Worm (Caenorhabditis elegans) whole organism, early embryonic: ENCODE results near the gene T24A6.16.

ENCODE experiments used
- B0310.2 ChIP-seq: sonication (generic microtip); optimal IDR thresholded peaks from 2 replicates; lab custom pipeline; 2016; ENCODE audit warnings: mild to moderate bottlenecking, missing genetic modification characterization, missing compliant biosample characterization
- F13C5.2 ChIP-seq: sonication (generic microtip); optimal IDR thresholded peaks from 2 replicates; lab custom pipeline; 2017; ENCODE audit warnings: mild to moderate bottlenecking, missing genetic modification characterization, inconsistent platforms, missing compliant biosample characterization
- aly-1 ChIP-seq: sonication (generic microtip); optimal IDR thresholded peaks from 2 replicates; lab custom pipeline; 2016; ENCODE audit warnings: missing genetic modification characterization, missing compliant biosample characterization
- ama-1 ChIP-seq: fragments of 150-350 bp; optimal IDR thresholded peaks from 2 replicates; lab custom pipeline; 2014
- ceh-13 ChIP-seq: fragments of 200-800 bp; sonication (Bioruptor generic); optimal IDR thresholded peaks from 2 replicates; lab custom pipeline; 2018; ENCODE audit warnings: mild to moderate bottlenecking, missing genetic modification characterization, missing compliant biosample characterization
- ceh-36 ChIP-seq: sonication (generic microtip); optimal IDR thresholded peaks from 2 replicates; lab custom pipeline; 2016; ENCODE audit warnings: missing genetic modification characterization, inconsistent platforms, missing compliant biosample characterization
- ets-7 ChIP-seq: sonication (generic microtip); optimal IDR thresholded peaks from 2 replicates; lab custom pipeline; 2016; ENCODE audit warnings: missing genotype, missing genetic modification characterization, missing compliant biosample characterization
- flt-1 ChIP-seq: fragments of 200-800 bp; sonication (Bioruptor generic); IDR thresholded peaks from 2 replicates; pipeline ENCODE4 v1.3.6; 2022; ENCODE audit warnings: missing genetic modification characterization, missing compliant biosample characterization
- hmbx-1 ChIP-seq: sonication (generic microtip); optimal IDR thresholded peaks from 2 replicates; lab custom pipeline; 2016; ENCODE audit warnings: mild to moderate bottlenecking, missing genetic modification characterization, missing compliant biosample characterization
- hmg-4 ChIP-seq: fragments of 200-800 bp; sonication (Bioruptor generic); optimal IDR thresholded peaks from 2 replicates; lab custom pipeline; 2018; ENCODE audit warnings: mild to moderate bottlenecking, missing genetic modification characterization, missing compliant biosample characterization
- hnd-1 ChIP-seq: sonication (generic microtip); optimal IDR thresholded peaks from 2 replicates; lab custom pipeline; 2016; ENCODE audit warnings: missing genetic modification characterization, missing compliant biosample characterization
- pes-1 ChIP-seq: fragments of 200-800 bp; sonication (Bioruptor generic); IDR thresholded peaks from 2 replicates; pipeline ENCODE4 v1.3.6; 2022; ENCODE audit warnings: missing genetic modification reagents, missing genetic modification characterization, missing compliant biosample characterization
- scrt-1 ChIP-seq: fragments of 200-800 bp; sonication (Bioruptor generic); IDR thresholded peaks from 2 replicates; pipeline ENCODE4 v1.3.6; 2022; ENCODE audit warnings: missing genetic modification characterization, missing compliant biosample characterization
- sea-1 ChIP-seq: fragments of 200-800 bp; sonication (Bioruptor generic); conservative IDR thresholded peaks from 2 replicates; pipeline ENCODE4 v1.3.6; 2022; ENCODE audit warnings: missing genetic modification characterization, missing compliant biosample characterization
- tbx-11 ChIP-seq: fragments of 200-800 bp; sonication (Bioruptor generic); IDR thresholded peaks from 2 replicates; pipeline ENCODE4 v1.3.6; 2022; ENCODE audit warnings: missing genetic modification characterization, missing compliant biosample characterization
- tbx-37 ChIP-seq: fragments of 200-800 bp; sonication (Bioruptor generic); conservative IDR thresholded peaks from 2 replicates; pipeline ENCODE4 v1.3.6; 2022; ENCODE audit warnings: missing genetic modification reagents, missing genetic modification characterization, missing compliant biosample characterization
- tra-4 ChIP-seq: sonication (generic microtip); optimal IDR thresholded peaks from 2 replicates; lab custom pipeline; 2017; ENCODE audit warnings: missing genetic modification characterization, missing compliant biosample characterization

The T24A6.16 gene

ce11 chrV:3538307-3538706 is 24.4 kb downstream of the T24A6.16 start, which contains the start of gene nhr-93:
Gene nhr-93 (minus strand): TSS chrV:3538407.
- TF ChIP-seq ceh-13 (GFP tag; lab: Kevin White, UChicago) (no peak), ama-1 (lab: Kevin White, UChicago) (no peak), sea-1 (GFP tag; lab: Robert Waterston, UW) (no peak), ets-7 (tag; lab: Kevin White, UChicago) (no peak), aly-1 (no peak), hnd-1 (tag; lab: Kevin White, UChicago) (no peak), ceh-36 (no peak), scrt-1 (no peak), tbx-37 (no peak), hmbx-1 (tag; lab: Kevin White, UChicago) (no peak), pes-1 (GFP tag; lab: Robert Waterston, UW) (no peak), tbx-11 (no peak), B0310.2 (tag; lab: Kevin White, UChicago) (no peak), tra-4 (tag; lab: Kevin White, UChicago) (no peak), hmg-4 (GFP tag; lab: Kevin White, UChicago) (no peak), F13C5.2 (tag; lab: Kevin White, UChicago) (no peak)

ce11 chrV:3535260-3535659 is 27.5 kb downstream of the T24A6.16 start, which contains the start of gene nhr-221:
Gene nhr-221 (minus strand): TSS chrV:3535360.
- no peak for TF ChIP-seq hmbx-1 (tag; lab: Kevin White, UChicago)

DNA sequence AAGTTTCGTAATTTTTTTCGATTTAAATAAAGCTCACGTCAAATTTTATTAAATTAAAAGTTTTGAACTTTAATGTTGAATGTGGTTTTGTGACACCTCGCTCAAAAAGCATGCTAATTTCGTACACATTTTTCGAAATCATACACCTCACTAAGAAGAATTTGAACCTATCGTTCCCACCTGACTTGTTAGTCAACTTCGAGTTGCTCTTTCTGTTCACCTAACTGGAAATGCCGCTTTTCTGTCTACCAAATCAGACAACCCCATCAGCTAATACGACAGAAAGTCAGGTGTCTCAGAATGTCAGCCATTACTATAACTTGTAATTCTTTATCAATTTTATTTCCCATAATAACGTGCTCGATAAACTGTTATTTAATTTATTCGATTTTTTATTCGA is 32.3 kb downstream of the T24A6.16 start, which contains the start of gene srbc-66:
Gene srbc-66, plus strand, starts transcription at position 301 of the 400 bp plus-strand sequence.
- TF ChIP-seq scrt-1 (no peak), hnd-1 (tag; lab: Kevin White, UChicago) (no peak), pes-1 (GFP tag; lab: Robert Waterston, UW) (no peak), tbx-37 (no peak), aly-1 (no peak), flt-1 (GFP tag; lab: Robert Waterston, UW) (no peak), hmg-4 (GFP tag; lab: Kevin White, UChicago) (no peak), ets-7 (tag; lab: Kevin White, UChicago) (no peak), ama-1 (lab: Kevin White, UChicago) (no peak), ceh-36 (no peak), tra-4 (tag; lab: Kevin White, UChicago) (no peak), F13C5.2 (tag; lab: Kevin White, UChicago) (no peak), ceh-13 (GFP tag; lab: Kevin White, UChicago) (no peak), B0310.2 (tag; lab: Kevin White, UChicago) (no peak), hmbx-1 (tag; lab: Kevin White, UChicago) (no peak), sea-1 (GFP tag; lab: Robert Waterston, UW) (no peak)

DNA sequence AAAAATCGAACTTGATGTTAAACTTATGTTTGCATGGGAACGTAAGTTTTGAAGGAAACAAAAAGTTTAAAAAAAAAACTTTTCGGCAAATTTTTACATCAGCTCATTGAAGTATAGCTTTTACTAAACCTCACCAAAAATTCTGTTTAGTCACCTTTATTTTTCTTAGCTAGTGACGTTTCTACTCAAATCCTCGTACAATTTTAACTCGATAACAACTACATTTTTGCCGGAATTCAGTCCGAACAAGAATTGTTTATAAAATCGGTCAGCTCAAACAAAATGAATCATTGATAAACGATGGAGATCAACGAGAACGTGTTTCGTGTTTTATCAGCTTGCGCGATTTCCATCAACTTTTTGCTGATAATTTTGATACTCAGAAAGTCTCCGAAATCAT is 35.8 kb downstream of the T24A6.16 start, which contains the start of gene str-260:
Gene str-260, plus strand, starts transcription at position 301 of the 400 bp plus-strand sequence.
- TF ChIP-seq tbx-37 (no peak), ama-1 (lab: Kevin White, UChicago) (no peak), tra-4 (tag; lab: Kevin White, UChicago) (no peak), pes-1 (GFP tag; lab: Robert Waterston, UW) (no peak), aly-1 (no peak), ets-7 (tag; lab: Kevin White, UChicago) (no peak)

- TF ChIP-seq hmg-4 (GFP tag; lab: Kevin White, UChicago) (no peak), B0310.2 (tag; lab: Kevin White, UChicago) (no peak), hmbx-1 (tag; lab: Kevin White, UChicago) (no peak), flt-1 (GFP tag; lab: Robert Waterston, UW) (no peak), ceh-36 (no peak), hnd-1 (tag; lab: Kevin White, UChicago) (no peak), ceh-13 (GFP tag; lab: Kevin White, UChicago) (no peak), pes-1 (GFP tag; lab: Robert Waterston, UW) (no peak), F13C5.2 (tag; lab: Kevin White, UChicago) (no peak), ets-7 (tag; lab: Kevin White, UChicago) (no peak), sea-1 (GFP tag; lab: Robert Waterston, UW) (no peak)
These were observed 37.8 kb downstream of the T24A6.16 start, which contains the start of gene T24A6.7 for ce11 chrV:3524970-3525369. Gene T24A6.7 (plus strand): TSS chrV:3525270.

DNA sequence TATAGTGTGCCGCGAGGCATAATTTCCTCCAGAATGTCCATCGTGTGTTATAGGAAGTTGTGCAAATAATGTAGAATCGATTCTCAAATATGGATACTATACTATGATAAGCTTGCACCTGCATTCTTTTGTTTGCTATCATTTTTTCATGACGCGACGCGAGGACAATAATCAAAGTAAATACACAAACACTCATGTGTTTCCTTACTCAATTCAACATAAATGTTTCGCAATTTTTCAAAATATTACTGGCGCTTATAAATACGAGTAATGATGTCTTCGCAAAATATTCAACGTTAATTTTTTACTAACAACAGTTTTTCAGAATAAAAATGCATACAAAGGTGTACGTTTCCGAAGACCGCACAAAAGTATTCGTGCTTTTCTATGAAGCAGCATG is 39.5 kb downstream of the T24A6.16 start, which contains the start of gene irg-1:
Gene irg-1, plus strand, starts transcription at position 326 of the 400 bp plus-strand sequence.
- no peak for TF ChIP-seq flt-1 (GFP tag; lab: Robert Waterston, UW)
- no peak for TF ChIP-seq tra-4 (tag; lab: Kevin White, UChicago)
- no peak for TF ChIP-seq hnd-1 (tag; lab: Kevin White, UChicago)

DNA sequence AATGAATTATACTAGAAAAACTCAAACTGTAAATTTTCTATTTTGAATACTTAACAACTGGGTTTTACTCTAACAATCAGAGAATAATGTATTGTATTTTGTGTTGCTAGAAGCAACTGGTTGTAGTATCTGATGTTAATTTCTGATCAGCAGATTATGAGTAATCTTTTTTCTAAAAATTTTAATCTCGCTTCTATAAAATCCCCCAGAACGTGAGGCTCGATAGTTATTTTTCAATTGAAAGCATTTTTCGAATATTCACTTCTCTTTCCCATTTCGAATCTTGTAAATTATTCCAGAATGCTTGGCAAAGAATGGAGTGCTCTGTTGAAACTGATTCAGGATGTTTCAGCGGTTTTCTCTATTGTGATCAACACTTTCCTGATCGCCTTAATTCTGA is 44.8 kb downstream of the T24A6.16 start, which contains the start of gene str-227:
Gene str-227, plus strand, starts transcription at position 301 of the 400 bp plus-strand sequence.
- no peak for TF ChIP-seq sea-1 (GFP tag; lab: Robert Waterston, UW)
- TF ChIP-seq tbx-11, result no peak
- TF ChIP-seq ceh-13 (GFP tag; lab: Kevin White, UChicago), result no peak
- TF ChIP-seq hnd-1 (tag; lab: Kevin White, UChicago), result no peak
- TF ChIP-seq pes-1 (GFP tag; lab: Robert Waterston, UW), result no peak
- TF ChIP-seq hmbx-1 (tag; lab: Kevin White, UChicago), result no peak
- TF ChIP-seq scrt-1, result no peak
- TF ChIP-seq F13C5.2 (tag; lab: Kevin White, UChicago), result no peak
- no peak for TF ChIP-seq ama-1 (lab: Kevin White, UChicago)
- no peak for TF ChIP-seq ceh-36
- TF ChIP-seq tra-4 (tag; lab: Kevin White, UChicago), result no peak
- TF ChIP-seq tbx-37, result no peak

DNA sequence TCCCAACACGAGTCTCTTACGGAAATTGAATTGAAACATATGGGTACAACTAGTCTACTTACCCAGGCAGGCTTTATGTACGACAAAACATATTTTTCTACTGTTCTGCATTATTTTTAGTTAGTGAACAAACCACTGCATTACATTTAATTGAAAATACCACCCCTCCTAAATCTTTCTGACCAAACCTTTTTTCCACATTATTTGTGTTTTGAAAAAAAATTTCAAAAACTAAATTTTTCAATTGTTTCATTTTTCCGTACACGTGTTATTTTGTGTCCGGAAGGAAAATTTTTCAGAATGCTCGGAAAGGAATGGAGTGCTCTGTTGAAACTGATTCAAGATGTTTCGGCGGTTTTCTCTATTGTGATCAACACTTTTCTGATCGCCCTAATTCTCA is 50.3 kb downstream of the T24A6.16 start, which contains the start of gene str-226:
Gene str-226, plus strand, starts transcription at position 301 of the 400 bp plus-strand sequence.
- no peak for TF ChIP-seq ama-1 (lab: Kevin White, UChicago)
- no peak for TF ChIP-seq hmg-4 (GFP tag; lab: Kevin White, UChicago)
